Fruit fly (Drosophila melanogaster) Kc167 (cell line): ENCODE results near the gene CG15356.

Experiments used
- Myc ChIP-seq: fragments of >200 bp; optimal IDR thresholded peaks from 2 replicates; lab custom pipeline; 2017; ENCODE audit warnings: missing external identifiers
- Sin3A ChIP-seq: fragments of >200 bp; optimal IDR thresholded peaks from 2 replicates; lab custom pipeline; 2018; ENCODE audit warnings: missing external identifiers
- h ChIP-seq: fragments of >200 bp; optimal IDR thresholded peaks from 3 replicates; lab custom pipeline; 2018; ENCODE audit warnings: missing external identifiers
- insv ChIP-seq: fragments of >200 bp; optimal IDR thresholded peaks from 3 replicates; lab custom pipeline; 2018; ENCODE audit warnings: missing external identifiers
- psq ChIP-seq: fragments of >200 bp; optimal IDR thresholded peaks from 2 replicates; lab custom pipeline; 2017; ENCODE audit warnings: missing external identifiers
- ttk ChIP-seq: sonication (Bioruptor generic); optimal IDR thresholded peaks from 2 replicates; lab custom pipeline; 2017; ENCODE audit warnings: missing external identifiers

CG15356 gene

DNA sequence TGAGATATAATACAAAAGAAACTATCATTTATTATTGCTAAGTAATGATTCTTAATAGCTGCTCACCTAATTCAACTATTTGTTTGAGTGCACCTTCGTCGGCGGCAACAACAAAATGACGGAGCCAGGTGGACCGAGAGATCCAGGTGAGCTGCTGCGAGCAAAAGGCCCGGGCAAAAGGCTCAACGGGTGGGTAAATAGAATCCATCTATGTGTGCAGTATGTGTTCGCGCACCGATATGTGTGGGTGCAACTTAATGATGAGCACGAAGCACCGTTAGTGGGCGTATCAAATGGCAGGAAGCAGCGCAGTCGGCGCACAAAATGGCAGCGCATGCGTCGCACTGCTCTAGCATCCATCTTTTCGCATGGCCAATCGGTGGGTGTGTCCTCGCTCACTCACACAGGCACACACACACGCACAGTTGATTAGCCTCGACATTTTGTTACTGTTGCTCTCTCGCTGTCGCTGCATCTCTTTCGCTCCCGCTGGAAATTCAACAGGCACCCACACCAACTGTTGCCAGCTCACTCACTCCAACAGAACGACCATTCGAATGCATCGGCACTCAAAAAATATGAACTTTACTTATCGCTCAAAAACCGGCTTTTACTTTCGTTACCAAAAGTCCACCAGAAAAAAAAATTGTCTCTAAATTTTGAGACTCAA, 8.0 kb downstream of the CG15356 start:
- no peak for TF ChIP-seq ttk (lab: Kevin White, UChicago)
- TF ChIP-seq h (lab: Kevin White, UChicago) = no peak
- no peak for TF ChIP-seq psq (lab: Kevin White, UChicago)
- no peak for TF ChIP-seq Myc (lab: Kevin White, UChicago)
- no peak for TF ChIP-seq insv (lab: Kevin White, UChicago)
- no peak for TF ChIP-seq Sin3A

- no peak for TF ChIP-seq psq (lab: Kevin White, UChicago)
- no peak for TF ChIP-seq insv (lab: Kevin White, UChicago)
- no peak for TF ChIP-seq Sin3A
- TF ChIP-seq ttk (lab: Kevin White, UChicago) = no peak
- no peak for TF ChIP-seq h (lab: Kevin White, UChicago)
Observed at dm6 chr2L:1970312-1970929, 10.1 kb downstream of the CG15356 start, which contains the start of gene erm. TSS of gene erm (minus strand) at chr2L:1970362.

DNA sequence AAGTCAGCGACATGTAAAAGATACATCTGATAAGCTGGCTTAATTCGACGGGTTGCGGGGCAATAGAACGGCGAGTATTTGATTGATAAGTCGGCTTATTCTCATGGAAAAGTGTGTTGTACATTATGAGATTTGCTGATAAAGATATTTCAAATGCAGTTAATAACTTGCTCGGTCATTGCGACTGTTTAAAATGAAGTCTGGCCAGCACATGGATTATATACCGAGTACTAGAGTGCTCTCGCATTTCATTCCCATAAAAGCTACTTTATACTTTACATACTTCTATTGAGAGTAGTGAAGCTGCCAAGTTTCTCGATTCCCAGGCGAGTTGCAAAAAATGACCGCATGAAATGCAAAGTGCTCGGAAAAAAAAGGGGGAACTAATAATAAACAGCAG, 12.7 kb downstream of the CG15356 start:
- TF ChIP-seq Myc (lab: Kevin White, UChicago) (no peak), ttk (lab: Kevin White, UChicago) (no peak)

DNA sequence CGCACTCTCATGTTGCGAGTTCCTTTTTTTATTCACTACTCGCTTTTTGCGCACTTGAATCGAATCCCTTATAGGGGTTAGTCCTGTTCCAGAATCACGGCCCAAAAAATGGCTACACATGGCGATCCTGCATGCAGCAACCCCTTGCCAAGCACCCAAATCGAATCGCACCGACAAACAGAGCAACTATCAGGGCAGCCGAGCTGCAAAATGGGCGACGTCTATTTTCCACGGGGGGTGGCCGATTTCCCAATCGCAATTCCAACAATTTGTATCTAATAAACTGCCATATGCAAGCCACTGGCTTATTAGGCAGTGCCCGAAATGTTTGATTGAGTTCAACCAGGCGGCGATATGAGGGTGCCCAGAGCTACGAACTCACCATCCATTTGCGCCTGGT, 13.3 kb downstream of the CG15356 start:
- TF ChIP-seq h (lab: Kevin White, UChicago) (no peak), insv (lab: Kevin White, UChicago) (no peak), psq (lab: Kevin White, UChicago) (no peak), Sin3A (no peak), Myc (lab: Kevin White, UChicago) (no peak), ttk (lab: Kevin White, UChicago) (no peak)

DNA sequence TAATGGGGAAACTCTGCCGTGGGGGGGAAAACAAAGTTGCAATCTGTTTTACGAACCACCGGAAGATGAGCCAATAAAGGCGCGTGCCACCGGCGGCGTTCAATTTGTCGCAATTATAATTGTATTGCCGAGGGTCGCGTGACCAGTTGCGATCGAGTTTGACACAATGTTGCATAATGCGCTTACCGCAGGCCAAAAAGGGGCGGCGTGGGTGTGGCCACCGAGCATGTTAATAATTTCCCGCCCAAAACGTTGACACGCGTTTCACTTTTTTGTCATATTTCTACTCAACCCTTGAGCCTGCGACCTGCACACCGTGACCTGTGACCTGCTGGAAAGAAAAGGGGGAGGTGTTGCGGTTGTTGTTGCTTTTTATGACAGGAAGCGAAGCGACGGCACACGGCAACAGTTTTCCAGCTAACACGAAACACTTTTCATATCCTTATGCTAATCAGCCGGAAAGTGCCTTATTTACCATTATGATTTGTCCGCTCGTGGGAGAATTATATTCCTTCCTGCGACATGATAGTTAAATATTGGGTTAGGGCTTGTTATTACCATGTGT, 18.5 kb downstream of the CG15356 start:
- TF ChIP-seq ttk (lab: Kevin White, UChicago) (no peak), Myc (lab: Kevin White, UChicago) (no peak), psq (lab: Kevin White, UChicago) (no peak), Sin3A (no peak), insv (lab: Kevin White, UChicago) (no peak), h (lab: Kevin White, UChicago) (no peak)

- TF ChIP-seq Myc (lab: Kevin White, UChicago) (no peak), Sin3A (no peak), h (lab: Kevin White, UChicago) (no peak), insv (lab: Kevin White, UChicago) (no peak), psq (lab: Kevin White, UChicago) (no peak), ttk (lab: Kevin White, UChicago) (no peak)
Observed at dm6 chr2L:1960056-1960455, 20.5 kb downstream of the CG15356 start.

dm6 chr2L:1959420-1959819, 21.1 kb downstream of the CG15356 start:
- TF ChIP-seq Sin3A (no peak), Myc (lab: Kevin White, UChicago) (no peak), psq (lab: Kevin White, UChicago) (no peak), ttk (lab: Kevin White, UChicago) (no peak), h (lab: Kevin White, UChicago) (no peak)

- TF ChIP-seq psq (lab: Kevin White, UChicago) (no peak), insv (lab: Kevin White, UChicago) (no peak), h (lab: Kevin White, UChicago) (no peak), Sin3A (no peak), ttk (lab: Kevin White, UChicago) (no peak), Myc (lab: Kevin White, UChicago) (no peak)
Observed at dm6 chr2L:1954541-1954940, 26.0 kb downstream of the CG15356 start.

dm6 chr2L:1947959-1948358, 32.6 kb downstream of the CG15356 start:
- TF ChIP-seq insv (lab: Kevin White, UChicago) (no peak), ttk (lab: Kevin White, UChicago) (no peak), Myc (lab: Kevin White, UChicago) (no peak), h (lab: Kevin White, UChicago) (no peak), psq (lab: Kevin White, UChicago) (no peak), Sin3A (no peak)

dm6 chr2L:1946628-1947027, 33.9 kb downstream of the CG15356 start, which contains the start of gene CG33673:
TSS of gene CG33673 (minus strand) at chr2L:1946728.
- no peak for TF ChIP-seq h (lab: Kevin White, UChicago)
- no peak for TF ChIP-seq Sin3A
- no peak for TF ChIP-seq psq (lab: Kevin White, UChicago)
- TF ChIP-seq insv (lab: Kevin White, UChicago) = no peak
- no peak for TF ChIP-seq ttk (lab: Kevin White, UChicago)
- no peak for TF ChIP-seq Myc (lab: Kevin White, UChicago)

DNA sequence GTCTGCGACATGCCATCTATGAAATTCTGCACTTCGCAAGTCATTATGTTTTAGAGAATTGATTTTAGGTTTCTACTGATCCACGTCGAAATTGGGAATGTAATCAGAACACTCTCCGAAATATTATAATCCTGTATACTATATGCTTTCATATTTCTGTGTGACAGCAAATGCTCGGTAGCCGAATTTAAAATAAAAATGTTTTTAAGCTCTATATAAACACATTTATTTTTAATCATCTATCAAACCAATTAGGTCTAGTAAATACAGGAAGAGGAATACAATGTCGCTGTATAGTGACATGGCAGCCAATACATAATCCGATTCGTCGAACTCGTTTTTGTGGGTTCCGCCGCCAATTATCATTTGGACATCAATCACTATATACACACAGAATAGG, 34.9 kb downstream of the CG15356 start, which contains the start of gene CG15357:
Gene CG15357 (minus strand): TSS at position 101 of the 400 bp plus-strand sequence.
- TF ChIP-seq insv (lab: Kevin White, UChicago) (no peak), Myc (lab: Kevin White, UChicago) (no peak), ttk (lab: Kevin White, UChicago) (no peak), Sin3A (no peak), psq (lab: Kevin White, UChicago) (no peak), h (lab: Kevin White, UChicago) (no peak)
